Worm (Caenorhabditis elegans) whole organism, late embryonic: ENCODE results near the gene ttbk-8.1.

Experiments
- ceh-45 ChIP-seq: fragments of 200-800 bp; sonication (Bioruptor generic); IDR thresholded peaks from 2 replicates; pipeline ENCODE4 v1.3.6; 2022; ENCODE audit warnings: missing genetic modification reagents, missing genetic modification characterization, missing compliant biosample characterization
- fkh-10 ChIP-seq: fragments of 150-350 bp; optimal IDR thresholded peaks from 2 replicates; lab custom pipeline; 2014; ENCODE audit warnings: missing biosample characterization, missing genetic modification reagents, missing genetic modification characterization
- hlh-15 ChIP-seq: sonication (generic microtip); optimal IDR thresholded peaks from 2 replicates; lab custom pipeline; 2016; ENCODE audit warnings: missing genetic modification characterization, missing compliant biosample characterization
- hlh-8 ChIP-seq: sonication (generic microtip); optimal IDR thresholded peaks from 2 replicates; lab custom pipeline; 2016; ENCODE audit warnings: missing genotype, missing genetic modification characterization, missing compliant biosample characterization
- lin-11 ChIP-seq: fragments of 200-800 bp; sonication (Bioruptor generic); optimal IDR thresholded peaks from 2 replicates; lab custom pipeline; 2018; ENCODE audit warnings: mild to moderate bottlenecking, missing genetic modification characterization, missing compliant biosample characterization
- madf-2 ChIP-seq: sonication (generic microtip); optimal IDR thresholded peaks from 2 replicates; lab custom pipeline; 2017; ENCODE audit warnings: missing genetic modification characterization, missing compliant biosample characterization
- mec-3 ChIP-seq: sonication (generic microtip); optimal IDR thresholded peaks from 2 replicates; lab custom pipeline; 2016; ENCODE audit warnings: borderline replicate concordance, missing genetic modification characterization, missing compliant biosample characterization

DNA sequence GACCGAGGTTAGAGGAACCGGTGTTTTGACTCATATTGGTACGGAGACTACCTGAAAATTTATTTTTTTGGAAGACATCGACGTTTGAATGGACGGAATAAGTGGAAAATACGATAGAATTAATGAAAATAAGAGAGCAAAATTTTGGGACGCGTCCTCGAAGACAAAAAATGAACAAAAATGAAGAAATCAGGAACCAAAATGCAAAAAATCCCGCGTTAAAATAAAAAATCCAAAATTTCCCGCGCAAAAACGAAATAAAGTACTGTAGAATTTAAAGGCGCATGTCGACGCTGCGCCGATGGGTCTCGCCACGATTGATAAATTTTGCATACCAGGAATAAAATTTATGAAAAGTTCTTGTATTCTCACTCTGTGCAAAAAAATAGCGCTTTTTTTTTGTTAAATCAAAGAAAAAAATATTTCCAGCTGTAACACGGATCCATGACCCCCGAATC is 40.0 kb downstream of the ttbk-8.1 start, which contains the start of gene puf-3:
- TF ChIP-seq mec-3 (tag; lab: Kevin White, UChicago) (no peak), lin-11 (tag; lab: Kevin White, UChicago) (no peak), hlh-15 (tag; lab: Kevin White, UChicago) (no peak), madf-2 (tag; lab: Kevin White, UChicago) (no peak), ceh-45 (GFP tag; lab: Robert Waterston, UW) (no peak), fkh-10 (GFP tag; lab: Kevin White, UChicago) (no peak), hlh-8 (tag; lab: Kevin White, UChicago) (no peak)
